ENCODE assay signal across 5 fruit fly cellular contexts in genomic region chrX:7695391-7696053, dm6.
TF ChIP-seq lines count a peak whose summit lies in the region.

No protein-coding gene starts in this region.

- no peak for TF ChIP-seq CTCF in whole organism, embryonic (GFP tag; optimal IDR thresholded peaks at IDR 0.05; lab: Kevin White, UChicago)

TF ChIP-seq in whole organism, adult, 20 proteins besides CTCF, POLR2A, EP300 and RAD21:
- TF ChIP-seq cic (GFP tag; optimal IDR thresholded peaks at IDR 0.05; lab: Kevin White, UChicago): no peak
- peak; percentile 57 for TF ChIP-seq tj (GFP tag; optimal IDR thresholded peaks at IDR 0.05; lab: Kevin White, UChicago)
- peak; percentile 42 for TF ChIP-seq Mnt (GFP tag; optimal IDR thresholded peaks at IDR 0.05; lab: Kevin White, UChicago)
- no peak for TF ChIP-seq CG11617 (GFP tag; optimal IDR thresholded peaks at IDR 0.05; lab: Kevin White, UChicago)
- peak; percentile 92 for TF ChIP-seq kay (GFP tag; lab: Kevin White, UChicago; ENCODE audit: borderline replicate concordance)

TF ChIP-seq in whole organism, embryonic, 481 proteins besides CTCF, POLR2A, EP300 and RAD21 (continues in another document):
- TF ChIP-seq D (optimal IDR thresholded peaks at IDR 0.05; lab: Kevin White, UChicago): no peak
- TF ChIP-seq D (GFP tag; optimal IDR thresholded peaks at IDR 0.05; lab: Kevin White, UChicago): no peak
- no peak for TF ChIP-seq Ssrp (tag; optimal IDR thresholded peaks at IDR 0.05; lab: Kevin White, UChicago)
- TF ChIP-seq CG2199 (GFP tag; IDR thresholded peaks at IDR 0.05; lab: Robert Waterston, UW): 0 out of 3 replicates have a peak, but pooled peaks have one; percentile 12
- peak; percentile 4 for TF ChIP-seq sqz (GFP tag; optimal IDR thresholded peaks at IDR 0.05; lab: Kevin White, UChicago)
- peak; percentile 17; the same call in 1 of the 3 replicates for TF ChIP-seq Aef1 (GFP tag; IDR thresholded peaks at IDR 0.05; lab: Robert Waterston, UW)
- peak; percentile 10 for TF ChIP-seq Oli (tag; optimal IDR thresholded peaks at IDR 0.05; lab: Kevin White, UChicago)
- TF ChIP-seq Eip74EF (GFP tag; optimal IDR thresholded peaks at IDR 0.05; lab: Kevin White, UChicago): no peak
- TF ChIP-seq luna (GFP tag; optimal IDR thresholded peaks at IDR 0.05; lab: Kevin White, UChicago): no peak
- peak; percentile 71 for TF ChIP-seq gem (tag; optimal IDR thresholded peaks at IDR 0.05; lab: Kevin White, UChicago)
- TF ChIP-seq onecut (GFP tag; IDR thresholded peaks at IDR 0.05; lab: Robert Waterston, UW): no peak
- peak; percentile 63 to 85 for TF ChIP-seq Trl (optimal IDR thresholded peaks at IDR 0.05; lab: Kevin White, UChicago)
- TF ChIP-seq Trl (GFP tag; optimal IDR thresholded peaks at IDR 0.05; lab: Kevin White, UChicago): no peak
- TF ChIP-seq Drgx (GFP tag; IDR thresholded peaks at IDR 0.05; lab: Robert Waterston, UW): peak; percentile 17; the same call in 1 of the 2 replicates
- TF ChIP-seq lilli (GFP tag; optimal IDR thresholded peaks at IDR 0.05; lab: Kevin White, UChicago): peak; percentile 11
- TF ChIP-seq caup (GFP tag; optimal IDR thresholded peaks at IDR 0.05; lab: Kevin White, UChicago; ENCODE audit: severe bottlenecking): peak; percentile 13
- peak; percentile 22 for TF ChIP-seq cwo (GFP tag; optimal IDR thresholded peaks at IDR 0.05; lab: Kevin White, UChicago)
- TF ChIP-seq CG12219 (GFP tag; optimal IDR thresholded peaks at IDR 0.05; lab: Kevin White, UChicago): no peak
- no peak for TF ChIP-seq dimm (GFP tag; IDR thresholded peaks at IDR 0.05; lab: Robert Waterston, UW)
- no peak for TF ChIP-seq shn (GFP tag; optimal IDR thresholded peaks at IDR 0.05; lab: Kevin White, UChicago)
- TF ChIP-seq Med (GFP tag; lab: Kevin White, UChicago): peak; percentile 18
- peak; percentile 55 for TF ChIP-seq grau (tag; optimal IDR thresholded peaks at IDR 0.05; lab: Kevin White, UChicago)

TF ChIP-seq in whole organism, prepupa, 60 proteins besides CTCF, POLR2A, EP300 and RAD21:
- no peak for TF ChIP-seq lz (GFP tag; optimal IDR thresholded peaks at IDR 0.05; lab: Kevin White, UChicago)
- TF ChIP-seq Eip78C (GFP tag; lab: Kevin White, UChicago): no peak
- no peak for TF ChIP-seq CG10631 (GFP tag; optimal IDR thresholded peaks at IDR 0.05; lab: Kevin White, UChicago)
- peak; percentile 62; the same call in 2 of the 3 replicates for TF ChIP-seq eg (GFP tag; IDR thresholded peaks at IDR 0.05; lab: Robert Waterston, UW)
- peak; percentile 19 for TF ChIP-seq topi (GFP tag; optimal IDR thresholded peaks at IDR 0.05; lab: Kevin White, UChicago)
- TF ChIP-seq Eip75B (GFP tag; optimal IDR thresholded peaks at IDR 0.05; lab: Kevin White, UChicago): no peak
- peak; percentile 25 for TF ChIP-seq fkh (GFP tag; optimal IDR thresholded peaks at IDR 0.05; lab: Kevin White, UChicago)
- TF ChIP-seq Hr39 (GFP tag; optimal IDR thresholded peaks at IDR 0.05; lab: Kevin White, UChicago): peak; percentile 9
- TF ChIP-seq salr (GFP tag; optimal IDR thresholded peaks at IDR 0.05; lab: Kevin White, UChicago): peak in 1 of 2 experiments; percentile 18
- peak; percentile 22 for TF ChIP-seq CG6276 (GFP tag; optimal IDR thresholded peaks at IDR 0.05; lab: Kevin White, UChicago)
- no peak for TF ChIP-seq OdsH (GFP tag; optimal IDR thresholded peaks at IDR 0.05; lab: Kevin White, UChicago)
- TF ChIP-seq vri (GFP tag; optimal IDR thresholded peaks at IDR 0.05; lab: Kevin White, UChicago): no peak
- 0 out of 2 replicates have a peak, but pooled peaks have one; percentile 8 for TF ChIP-seq CG15336 (GFP tag; IDR thresholded peaks at IDR 0.05; lab: Robert Waterston, UW)
- TF ChIP-seq spab (GFP tag; optimal IDR thresholded peaks at IDR 0.05; lab: Kevin White, UChicago): no peak
- TF ChIP-seq svp (GFP tag; lab: Kevin White, UChicago): peak; percentile 38
- TF ChIP-seq CG9139 (GFP tag; optimal IDR thresholded peaks at IDR 0.05; lab: Kevin White, UChicago): no peak
- no peak for TF ChIP-seq CG6808 (GFP tag; optimal IDR thresholded peaks at IDR 0.05; lab: Kevin White, UChicago)
- no peak for TF ChIP-seq Sox102F (GFP tag; optimal IDR thresholded peaks at IDR 0.05; lab: Kevin White, UChicago)
TF ChIP-seq in whole organism, prepupa: peak in this region for 8.

TF ChIP-seq in whole organism, pupa, 21 proteins besides CTCF, POLR2A, EP300 and RAD21:
- peak; percentile 46 for TF ChIP-seq Ets98B (GFP tag; IDR thresholded peaks at IDR 0.05; lab: Robert Waterston, UW)
- no peak for TF ChIP-seq CG17806 (tag; optimal IDR thresholded peaks at IDR 0.05; lab: Kevin White, UChicago)
- TF ChIP-seq CG32121 (GFP tag; IDR thresholded peaks at IDR 0.05; lab: Robert Waterston, UW): 0 out of 2 replicates have a peak, but pooled peaks have one; percentile 15
- TF ChIP-seq CG15710 (tag; optimal IDR thresholded peaks at IDR 0.05; lab: Kevin White, UChicago): no peak
- 0 out of 2 replicates have a peak, but pooled peaks have one; percentile 47 for TF ChIP-seq CG12605 (GFP tag; IDR thresholded peaks at IDR 0.05; lab: Robert Waterston, UW)
- TF ChIP-seq Pif1A (GFP tag; optimal IDR thresholded peaks at IDR 0.05; lab: Kevin White, UChicago): peak; percentile 26
- no peak for TF ChIP-seq CG10348 (GFP tag; IDR thresholded peaks at IDR 0.05; lab: Robert Waterston, UW)

TF ChIP-seq in whole organism, wandering third instar larva, 38 proteins besides CTCF, POLR2A, EP300 and RAD21:
- TF ChIP-seq ey (GFP tag; optimal IDR thresholded peaks at IDR 0.05; lab: Kevin White, UChicago) (peak; percentile 2), rgr (GFP tag; optimal IDR thresholded peaks at IDR 0.05; lab: Kevin White, UChicago) (peak; percentile 11), GATAd (GFP tag; optimal IDR thresholded peaks at IDR 0.05; lab: Kevin White, UChicago) (no peak)
TF ChIP-seq in whole organism, wandering third instar larva: peak in this region for 2.
